Fruit fly (Drosophila melanogaster): Measurements from ENCODE around the gene ND-24.

DNA sequence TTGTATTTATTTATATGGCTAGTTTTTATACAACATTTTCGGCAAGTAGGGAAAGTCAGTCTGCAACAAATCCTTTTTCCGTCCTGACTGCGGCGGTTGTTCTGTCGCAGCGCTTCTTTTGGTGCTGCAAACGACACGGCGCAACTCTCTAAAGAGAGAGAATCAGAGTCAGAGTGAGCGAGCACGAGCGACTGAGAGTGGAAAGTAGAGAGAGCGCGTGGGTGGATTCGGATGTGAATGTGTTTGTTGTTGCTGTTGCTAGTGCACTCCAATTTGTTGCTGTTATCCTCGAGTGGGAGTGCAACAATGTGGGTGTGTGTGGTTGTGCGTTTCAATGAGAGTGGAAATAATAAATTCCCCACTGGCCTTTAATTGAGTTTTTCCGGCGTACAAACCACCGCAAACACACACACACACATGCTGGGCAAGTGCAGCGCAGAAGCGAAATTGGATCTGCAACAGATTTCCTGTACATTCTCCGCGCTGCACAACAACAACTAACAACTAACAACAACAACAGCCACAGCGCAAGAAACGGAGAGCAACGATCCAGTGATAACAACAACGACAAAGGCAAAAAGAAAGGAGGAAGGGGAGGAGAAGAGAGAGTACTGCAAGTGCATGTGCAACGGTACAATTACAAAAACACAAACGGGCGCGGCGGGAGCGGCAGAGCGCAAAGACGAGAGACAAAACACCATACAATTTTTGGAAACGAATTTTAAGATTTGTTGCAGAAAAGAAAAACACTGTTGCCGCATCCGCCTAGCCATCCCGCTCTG lies 19.5 kb downstream of the ND-24 start:
- TF ChIP-seq GATAd (GFP tag; optimal IDR thresholded peaks at IDR 0.05), result no peak
- no peak for TF ChIP-seq pan (optimal IDR thresholded peaks at IDR 0.05)
- TF ChIP-seq sage (GFP tag; optimal IDR thresholded peaks at IDR 0.05), result no peak
- TF ChIP-seq psq (GFP tag; optimal IDR thresholded peaks at IDR 0.05), result no peak
- no peak for TF ChIP-seq Rel (GFP tag; optimal IDR thresholded peaks at IDR 0.05)
- no peak for TF ChIP-seq Rel (tag; optimal IDR thresholded peaks at IDR 0.05)
- no peak for TF ChIP-seq tai (GFP tag; optimal IDR thresholded peaks at IDR 0.05)
- TF ChIP-seq Hr78 (GFP tag; optimal IDR thresholded peaks at IDR 0.05), result no peak
- no peak for TF ChIP-seq h (GFP tag; optimal IDR thresholded peaks at IDR 0.05)
- TF ChIP-seq Hr83 (GFP tag; optimal IDR thresholded peaks at IDR 0.05; ENCODE audit: poor library complexity, severe bottlenecking), result no peak
- TF ChIP-seq Dfd (GFP tag; optimal IDR thresholded peaks at IDR 0.05), result no peak
- no peak for TF ChIP-seq Myc (optimal IDR thresholded peaks at IDR 0.05)
- no peak for TF ChIP-seq woc (GFP tag; optimal IDR thresholded peaks at IDR 0.05)
- TF ChIP-seq rgr (GFP tag; optimal IDR thresholded peaks at IDR 0.05), result no peak
- TF ChIP-seq dsf (GFP tag; optimal IDR thresholded peaks at IDR 0.05; ENCODE audit: borderline replicate concordance), result no peak

Data from whole organism, wandering third instar larva.